Worm (Caenorhabditis elegans): ENCODE results near the gene Y62H9A.10.

Y62H9A.10 gene

ce11 chrX:11933547-11933946 lies 31.0 kb upstream of the Y62H9A.10 start (continued):
- TF ChIP-seq egl-44 (GFP tag; IDR thresholded peaks at IDR 0.05) (peak; percentile 78; the same call in 1 of the 2 replicates), ama-1 (optimal IDR thresholded peaks at IDR 0.05) (no peak), ama-1 (GFP tag; optimal IDR thresholded peaks at IDR 0.05) (peak in 1 of 2 experiments; percentile 25), ccch-3 (GFP tag; optimal IDR thresholded peaks at IDR 0.05) (no peak), nfyb-1 (GFP tag; IDR thresholded peaks at IDR 0.05) (peak; percentile 67), dpl-1 (GFP tag; optimal IDR thresholded peaks at IDR 0.05) (no peak), attf-3 (GFP tag; conservative IDR thresholded peaks at IDR 0.05) (no peak), hlh-12 (tag; optimal IDR thresholded peaks at IDR 0.05) (no peak), ZK185.1 (tag; optimal IDR thresholded peaks at IDR 0.05; ENCODE audit: poor library complexity, severe bottlenecking) (peak; percentile 50), lsl-1 (GFP tag; optimal IDR thresholded peaks at IDR 0.05) (no peak), tbp1 (GFP tag; optimal IDR thresholded peaks at IDR 0.05) (peak; percentile 94), nhr-80 (tag; optimal IDR thresholded peaks at IDR 0.05) (no peak), T26A5.8 (tag; optimal IDR thresholded peaks at IDR 0.05) (no peak), unc-62 (GFP tag; optimal IDR thresholded peaks at IDR 0.05) (no peak), B0019.2 (GFP tag; conservative IDR thresholded peaks at IDR 0.05) (no peak), snpc-1.3 (tag; optimal IDR thresholded peaks at IDR 0.05; ENCODE audit: insufficient read depth) (peak; percentile 54), nhr-90 (tag; optimal IDR thresholded peaks at IDR 0.05) (peak; percentile 79), lin-26 (GFP tag; IDR thresholded peaks at IDR 0.05) (no peak), cebp-2 (GFP tag; IDR thresholded peaks at IDR 0.05) (peak; percentile 85), efl-1 (GFP tag; optimal IDR thresholded peaks at IDR 0.05) (no peak), snpc-1.1 (tag; optimal IDR thresholded peaks at IDR 0.05; ENCODE audit: insufficient read depth) (no peak), ekl-4 (GFP tag; IDR thresholded peaks at IDR 0.05) (no peak), lin-35 (GFP tag; optimal IDR thresholded peaks at IDR 0.05) (no peak), F49E8.2 (tag; optimal IDR thresholded peaks at IDR 0.05; ENCODE audit: insufficient read depth) (no peak), mes-4 (tag; optimal IDR thresholded peaks at IDR 0.05) (peak; percentile 2), F33H1.4 (GFP tag; IDR thresholded peaks at IDR 0.05) (no peak), gei-17 (GFP tag; optimal IDR thresholded peaks at IDR 0.05) (no peak), ceh-79 (tag; optimal IDR thresholded peaks at IDR 0.05) (no peak), F23B12.7 (tag; optimal IDR thresholded peaks at IDR 0.05; ENCODE audit: insufficient read depth) (no peak), athp-1 (tag; optimal IDR thresholded peaks at IDR 0.05) (peak; percentile 58), lsy-27 (tag; optimal IDR thresholded peaks at IDR 0.05; ENCODE audit: borderline replicate concordance, insufficient read depth) (no peak), aptf-2 (GFP tag; conservative IDR thresholded peaks at IDR 0.05) (no peak), F22D6.2 (tag; optimal IDR thresholded peaks at IDR 0.05) (no peak), madf-6 (GFP tag; IDR thresholded peaks at IDR 0.05) (no peak; the same call in 1 of the 2 replicates), ets-4 (GFP tag; optimal IDR thresholded peaks at IDR 0.05) (peak; percentile 4), ztf-6 (GFP tag; IDR thresholded peaks at IDR 0.05) (no peak), nfya-2 (GFP tag; IDR thresholded peaks at IDR 0.05) (no peak), die-1 (tag; optimal IDR thresholded peaks at IDR 0.05) (peak; percentile 84), unc-130 (GFP tag; optimal IDR thresholded peaks at IDR 0.05) (no peak), egl-18 (GFP tag; IDR thresholded peaks at IDR 0.05) (no peak), him-1 (tag; optimal IDR thresholded peaks at IDR 0.05) (peak; percentile 87), ztf-3 (GFP tag; optimal IDR thresholded peaks at IDR 0.05) (no peak), lin-40 (tag; optimal IDR thresholded peaks at IDR 0.05) (no peak), let-607 (tag; optimal IDR thresholded peaks at IDR 0.05) (peak in 1 of 2 experiments; percentile 15), hrde-1 (tag; optimal IDR thresholded peaks at IDR 0.05; ENCODE audit: borderline replicate concordance) (peak; percentile 17), madf-10 (tag; optimal IDR thresholded peaks at IDR 0.05) (peak; percentile 35), D2030.7 (GFP tag; IDR thresholded peaks at IDR 0.05) (peak; percentile 86), chd-7 (tag; optimal IDR thresholded peaks at IDR 0.05) (peak; percentile 39)

All from whole organism, young adult.